Fruit fly (Drosophila melanogaster): ENCODE results near the gene Qsox3.

DNA sequence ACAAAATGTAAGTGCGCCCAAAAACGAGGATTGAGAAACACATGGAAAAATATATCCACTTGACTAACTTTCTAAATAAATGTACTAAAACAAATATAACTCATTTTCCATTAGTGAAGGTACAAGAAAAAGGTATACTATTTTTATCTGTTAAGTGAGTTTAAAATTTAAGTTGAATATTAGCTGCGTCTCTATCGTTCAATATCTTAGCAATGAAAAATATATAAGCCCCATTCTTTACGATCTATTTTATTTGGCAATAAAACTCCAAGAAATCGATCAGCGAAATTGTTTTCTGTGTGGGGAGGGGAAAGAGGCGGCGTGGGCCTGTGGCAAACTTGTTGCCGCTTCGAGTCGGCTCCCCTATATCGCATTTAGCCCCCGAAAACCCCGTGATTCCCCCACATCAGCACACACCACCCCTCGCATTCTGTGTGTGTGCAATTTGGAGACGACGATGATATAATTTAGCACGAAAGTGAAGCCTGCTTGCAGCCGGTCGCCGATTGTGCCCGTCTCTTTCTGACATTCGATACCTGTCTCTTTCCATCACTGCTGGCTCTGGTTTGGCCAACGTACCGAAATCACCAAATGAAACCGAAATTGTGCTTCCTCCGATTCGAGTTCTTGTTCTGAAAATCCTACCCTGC, 11.2 kb downstream of the Qsox3 start:
- TF ChIP-seq ttk (optimal IDR thresholded peaks at IDR 0.05): no peak
- no peak for TF ChIP-seq Myc (optimal IDR thresholded peaks at IDR 0.05)
- no peak for TF ChIP-seq insv (optimal IDR thresholded peaks at IDR 0.05)
- TF ChIP-seq psq (optimal IDR thresholded peaks at IDR 0.05): no peak
